Worm (Caenorhabditis elegans): ENCODE results near the gene tyra-2.

ce11 chrX:6970134-6970533, 35.2 kb downstream of the tyra-2 start:
- TF ChIP-seq mdl-1 (tag; optimal IDR thresholded peaks at IDR 0.05), result no peak
- no peak for TF ChIP-seq elt-3 (tag; optimal IDR thresholded peaks at IDR 0.05)
- no peak for TF ChIP-seq C34B4.2 (tag; optimal IDR thresholded peaks at IDR 0.05)
- TF ChIP-seq vab-15 (tag; optimal IDR thresholded peaks at IDR 0.05), result no peak
- TF ChIP-seq nhr-77 (tag; optimal IDR thresholded peaks at IDR 0.05), result no peak
- TF ChIP-seq nhr-237 (tag; optimal IDR thresholded peaks at IDR 0.05), result no peak
- no peak for TF ChIP-seq hlh-17 (GFP tag; optimal IDR thresholded peaks at IDR 0.05; ENCODE audit: borderline replicate concordance)
- no peak for TF ChIP-seq lin-35 (GFP tag; optimal IDR thresholded peaks at IDR 0.05)
- no peak for TF ChIP-seq lin-13 (GFP tag; optimal IDR thresholded peaks at IDR 0.05)
- TF ChIP-seq unc-130 (tag; optimal IDR thresholded peaks at IDR 0.05), result no peak
- TF ChIP-seq unc-98 (GFP tag; IDR thresholded peaks at IDR 0.05), result no peak

Data from whole organism, L1 larva.